Worm (Caenorhabditis elegans): Measurements from ENCODE around the gene srw-14.

Gene srw-14

DNA sequence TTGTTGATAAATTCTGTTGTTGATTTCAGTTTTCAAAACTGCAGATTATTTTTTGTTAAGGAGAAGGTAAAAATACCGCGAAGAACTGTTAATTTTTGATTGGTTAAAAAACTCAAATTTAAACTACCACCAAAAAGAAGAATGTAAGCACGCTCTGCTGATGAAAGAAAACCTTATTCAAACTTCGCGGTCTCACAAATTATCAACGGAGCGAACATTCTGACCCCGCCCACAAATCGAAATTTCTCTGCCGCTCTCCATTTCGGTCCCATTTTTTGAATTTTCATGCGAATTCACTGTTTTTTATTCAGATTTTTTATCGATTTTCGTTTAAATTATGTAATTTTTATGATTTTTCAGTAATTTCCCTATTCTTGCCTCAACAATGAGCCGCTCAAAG lies 36.2 kb upstream of the srw-14 start, which contains the start of gene cyn-3 (continued):
- TF ChIP-seq mep-1 (tag; optimal IDR thresholded peaks at IDR 0.05): peak; percentile 86
- TF ChIP-seq ZK546.5 (tag; optimal IDR thresholded peaks at IDR 0.05): no peak
- no peak for TF ChIP-seq aly-2 (tag; optimal IDR thresholded peaks at IDR 0.05)
- TF ChIP-seq php-3 (GFP tag; IDR thresholded peaks at IDR 0.05): no peak
- TF ChIP-seq zfp-3 (GFP tag; conservative IDR thresholded peaks at IDR 0.05): no peak
- TF ChIP-seq nhr-111 (GFP tag; optimal IDR thresholded peaks at IDR 0.05): no peak
- TF ChIP-seq zip-11 (GFP tag; IDR thresholded peaks at IDR 0.05): no peak

DNA sequence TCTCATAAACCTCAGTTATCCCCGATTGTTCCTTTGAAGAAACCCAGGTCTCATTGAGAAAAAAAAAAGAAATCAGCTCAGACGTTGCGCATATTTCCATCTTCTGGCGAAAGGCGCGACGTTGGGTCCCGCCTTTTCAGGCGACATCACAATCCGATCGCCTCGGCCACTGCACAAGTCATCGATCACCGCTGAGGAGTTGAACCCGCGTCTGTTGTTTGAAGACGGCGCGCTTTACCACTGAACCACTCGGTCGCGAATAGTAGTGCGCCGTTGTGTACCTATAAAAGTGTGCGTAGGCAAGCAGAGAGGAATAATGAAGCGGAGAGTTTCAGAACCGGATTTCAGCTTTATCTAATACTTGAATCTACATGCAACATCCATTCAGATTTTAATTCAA lies 34.8 kb upstream of the srw-14 start, which contains the start of gene Y75B12B.11:
TSS of gene Y75B12B.11 (plus strand) at position 394 of the 400 bp plus-strand sequence.
- TF ChIP-seq T26A8.4 (GFP tag; IDR thresholded peaks at IDR 0.05) (peak; percentile 94), nhr-41 (GFP tag; IDR thresholded peaks at IDR 0.05) (peak; percentile 92), vab-7 (GFP tag; IDR thresholded peaks at IDR 0.05) (peak; percentile 98), zfp-3 (GFP tag; conservative IDR thresholded peaks at IDR 0.05) (peak; percentile 92), nhr-28 (tag; optimal IDR thresholded peaks at IDR 0.05) (peak; percentile 23), ZK546.5 (tag; optimal IDR thresholded peaks at IDR 0.05) (no peak), F37D6.2 (tag; optimal IDR thresholded peaks at IDR 0.05) (peak; percentile 72), nhr-48 (tag; optimal IDR thresholded peaks at IDR 0.05) (peak; percentile 83), nhr-10 (tag; optimal IDR thresholded peaks at IDR 0.05) (peak; percentile 39), lin-13 (GFP tag; optimal IDR thresholded peaks at IDR 0.05) (peak; percentile 93), zip-11 (GFP tag; IDR thresholded peaks at IDR 0.05) (peak; percentile 88), nhr-6 (tag; optimal IDR thresholded peaks at IDR 0.05) (peak; percentile 96), ceh-82 (tag; optimal IDR thresholded peaks at IDR 0.05) (no peak), D1046.2 (GFP tag; IDR thresholded peaks at IDR 0.05) (peak; percentile 96), daf-8 (GFP tag; IDR thresholded peaks at IDR 0.05) (peak; percentile 91), mdl-1 (tag; optimal IDR thresholded peaks at IDR 0.05) (no peak), ctbp-1 (GFP tag; IDR thresholded peaks at IDR 0.05) (peak; percentile 93), nhr-42 (GFP tag; IDR thresholded peaks at IDR 0.05) (peak; percentile 91), spr-1 (tag; optimal IDR thresholded peaks at IDR 0.05) (peak; percentile 95), lin-15B (tag; optimal IDR thresholded peaks at IDR 0.05) (peak; percentile 34), gei-8 (GFP tag; optimal IDR thresholded peaks at IDR 0.05) (peak; percentile 97), Y75B8A.6 (GFP tag; IDR thresholded peaks at IDR 0.05) (peak; percentile 83; the same call in 1 of the 2 replicates), unc-130 (GFP tag; optimal IDR thresholded peaks at IDR 0.05) (peak; percentile 92), duxl-1 (tag; optimal IDR thresholded peaks at IDR 0.05; ENCODE audit: poor library complexity) (peak; percentile 84), pha-4 (GFP tag; IDR thresholded peaks at IDR 0.05) (peak; percentile 97), pha-4 (tag; optimal IDR thresholded peaks at IDR 0.05) (no peak), tra-1 (GFP tag; IDR thresholded peaks at IDR 0.05) (peak; percentile 95), arid-1 (GFP tag; conservative IDR thresholded peaks at IDR 0.05) (peak; percentile 97), dmd-9 (GFP tag; IDR thresholded peaks at IDR 0.05) (peak; percentile 87), F44E2.7 (GFP tag; IDR thresholded peaks at IDR 0.05) (peak; percentile 98), lir-3 (tag; optimal IDR thresholded peaks at IDR 0.05) (peak; percentile 88), lin-39 (tag; optimal IDR thresholded peaks at IDR 0.05) (no peak), Y5F2A.4 (GFP tag; optimal IDR thresholded peaks at IDR 0.05) (peak; percentile 94), Y105C5A.15 (GFP tag; IDR thresholded peaks at IDR 0.05) (peak; percentile 94), mxl-3 (GFP tag; optimal IDR thresholded peaks at IDR 0.05) (peak; percentile 81), madf-5 (GFP tag; IDR thresholded peaks at IDR 0.05) (peak; percentile 88 to 90), dmd-8 (GFP tag; IDR thresholded peaks at IDR 0.05) (peak; percentile 99), jun-1 (tag; optimal IDR thresholded peaks at IDR 0.05) (peak; percentile 57), zfp-2 (tag; optimal IDR thresholded peaks at IDR 0.05) (peak; percentile 66), egl-27 (tag; optimal IDR thresholded peaks at IDR 0.05) (no peak), ceh-44 (GFP tag; IDR thresholded peaks at IDR 0.05) (peak; percentile 95), aha-1 (tag) (peak; percentile 98), cey-2 (tag; optimal IDR thresholded peaks at IDR 0.05; ENCODE audit: borderline replicate concordance, insufficient read depth) (no peak), nhr-76 (tag; optimal IDR thresholded peaks at IDR 0.05) (no peak), fos-1 (tag; optimal IDR thresholded peaks at IDR 0.05) (no peak), ZK337.2 (GFP tag; IDR thresholded peaks at IDR 0.05) (peak; percentile 89)
